Fruit fly (Drosophila melanogaster) whole organism, embryonic: ENCODE results near the gene CG43446.

Experiments
- Aef1 ChIP-seq: fragments of 200-800 bp; sonication (Bioruptor generic); IDR thresholded peaks from 3 replicates; pipeline ENCODE4 v1.3.6; 2022; ENCODE audit warnings: missing biosample characterization, missing genetic modification characterization
- Antp ChIP-seq: fragments of 200-800 bp; sonication (Bioruptor generic); optimal IDR thresholded peaks from 3 replicates; lab custom pipeline; 2016; ENCODE audit warnings: missing biosample characterization, missing genetic modification characterization
- CG10431 ChIP-seq: fragments of 200-800 bp; sonication (Bioruptor generic); optimal IDR thresholded peaks from 3 replicates; lab custom pipeline; 2018; ENCODE audit warnings: missing biosample characterization, mild to moderate bottlenecking, missing genetic modification characterization
- CG11695 ChIP-seq: fragments of 200-800 bp; sonication (Bioruptor generic); IDR thresholded peaks from 3 replicates; pipeline ENCODE4 v1.3.6; 2022; ENCODE audit warnings: missing biosample characterization, missing genetic modification characterization
- CG16779 ChIP-seq: fragments of 200-800 bp; sonication (Bioruptor generic); IDR thresholded peaks from 2 replicates; pipeline ENCODE4 v1.3.6; 2022; ENCODE audit warnings: missing biosample characterization, missing genetic modification characterization
- CG17829 ChIP-seq: fragments of 200-800 bp; optimal IDR thresholded peaks from 2 replicates; lab custom pipeline; 2019; ENCODE audit warnings: missing biosample characterization, mild to moderate bottlenecking, missing genetic modification characterization, moderate library complexity
- CG18262 ChIP-seq: fragments of 200-800 bp; optimal IDR thresholded peaks from 3 replicates; lab custom pipeline; 2019; ENCODE audit warnings: missing biosample characterization, mild to moderate bottlenecking, missing genetic modification characterization, moderate library complexity
- CG2678 ChIP-seq: fragments of 200-800 bp; sonication (Bioruptor generic); optimal IDR thresholded peaks from 3 replicates; lab custom pipeline; 2019; ENCODE audit warnings: missing biosample characterization, mild to moderate bottlenecking, missing genetic modification characterization, moderate library complexity
- CG30403 ChIP-seq: fragments of 200-800 bp; sonication (Bioruptor generic); optimal IDR thresholded peaks from 3 replicates; lab custom pipeline; 2016; ENCODE audit warnings: missing biosample characterization, missing genetic modification characterization
- CG31441 ChIP-seq: fragments of 200-800 bp; sonication (Bioruptor generic); IDR thresholded peaks from 2 replicates; pipeline ENCODE4 v1.3.6; 2022; ENCODE audit warnings: missing biosample characterization, missing genetic modification characterization
- CG32532 ChIP-seq: fragments of 200-800 bp; sonication (Bioruptor generic); IDR thresholded peaks from 2 replicates; pipeline ENCODE4 v1.3.6; 2022; ENCODE audit warnings: missing biosample characterization, missing genetic modification characterization
- CG33557 ChIP-seq: fragments of 200-800 bp; sonication (Bioruptor generic); optimal IDR thresholded peaks from 2 replicates; lab custom pipeline; 2019; ENCODE audit warnings: missing biosample characterization, mild to moderate bottlenecking, missing genetic modification characterization, moderate library complexity
- CG4360 ChIP-seq: fragments of 200-800 bp; sonication (Bioruptor generic); IDR thresholded peaks from 2 replicates; pipeline ENCODE4 v1.3.6; 2022; ENCODE audit warnings: missing biosample characterization, missing genetic modification characterization
- CG4617 ChIP-seq: fragments of 200-800 bp; sonication (Bioruptor generic); optimal IDR thresholded peaks from 3 replicates; lab custom pipeline; 2016; ENCODE audit warnings: missing biosample characterization, missing genetic modification characterization, borderline replicate concordance
- CG5180 ChIP-seq: fragments of 200-800 bp; sonication (Bioruptor generic); optimal IDR thresholded peaks from 3 replicates; lab custom pipeline; 2017; ENCODE audit warnings: missing biosample characterization, missing genetic modification characterization, mild to moderate bottlenecking, moderate library complexity, missing genetic modification reagents
- CG6175 ChIP-seq: fragments of 200-800 bp; sonication (Bioruptor generic); IDR thresholded peaks from 3 replicates; pipeline ENCODE4 v1.3.6; 2022; ENCODE audit warnings: missing biosample characterization, missing genetic modification characterization
- CG6683 ChIP-seq: fragments of 200-800 bp; sonication (Bioruptor generic); optimal IDR thresholded peaks from 2 replicates; lab custom pipeline; 2017; ENCODE audit warnings: missing biosample characterization, mild to moderate bottlenecking, missing genetic modification characterization, missing genetic modification reagents
- CG6791 ChIP-seq: fragments of 200-800 bp; sonication (Bioruptor generic); IDR thresholded peaks from 3 replicates; pipeline ENCODE4 v1.3.6; 2022; ENCODE audit warnings: missing biosample characterization, missing genetic modification characterization; ENCODE audit not compliant: partially characterized antibody
- CG7987 ChIP-seq: fragments of 200-800 bp; sonication (Bioruptor generic); optimal IDR thresholded peaks from 2 replicates; lab custom pipeline; 2018; ENCODE audit warnings: missing biosample characterization, mild to moderate bottlenecking, missing genetic modification characterization, moderate library complexity
- CG8478 ChIP-seq: fragments of >200 bp; optimal IDR thresholded peaks from 2 replicates; lab custom pipeline; 2018
- CG9727 ChIP-seq: fragments of 200-800 bp; sonication (Bioruptor generic); optimal IDR thresholded peaks from 3 replicates; lab custom pipeline; 2017; ENCODE audit warnings: missing biosample characterization, mild to moderate bottlenecking, missing genetic modification characterization
- CTCF ChIP-seq: fragments of 200-800 bp; sonication (Bioruptor generic); optimal IDR thresholded peaks from 2 replicates; lab custom pipeline; 2017; ENCODE audit warnings: missing biosample characterization, mild to moderate bottlenecking, missing genetic modification characterization, moderate library complexity
- Dad ChIP-seq: fragments of 200-800 bp; sonication (Bioruptor generic); optimal IDR thresholded peaks from 3 replicates; lab custom pipeline; 2016; ENCODE audit warnings: missing biosample characterization, missing genetic modification characterization
- Deaf1 ChIP-seq: fragments of 200-800 bp; optimal IDR thresholded peaks from 3 replicates; lab custom pipeline; 2019; ENCODE audit warnings: missing biosample characterization, mild to moderate bottlenecking, missing genetic modification characterization, moderate library complexity
- Drgx ChIP-seq: fragments of 200-800 bp; sonication (Bioruptor generic); IDR thresholded peaks from 2 replicates; pipeline ENCODE4 v1.3.6; 2022; ENCODE audit warnings: missing biosample characterization, missing genetic modification characterization
- Fer3 ChIP-seq: fragments of 200-800 bp; sonication (Bioruptor generic); optimal IDR thresholded peaks from 2 replicates; lab custom pipeline; 2018; ENCODE audit warnings: missing biosample characterization, mild to moderate bottlenecking, missing genetic modification characterization, moderate library complexity
- Hsf ChIP-seq: fragments of 200-800 bp; sonication (Bioruptor generic); optimal IDR thresholded peaks from 3 replicates; lab custom pipeline; 2016; ENCODE audit warnings: missing biosample characterization, missing genetic modification characterization
- Mes4 ChIP-seq: fragments of 200-800 bp; sonication (Bioruptor generic); optimal IDR thresholded peaks from 2 replicates; lab custom pipeline; 2016; ENCODE audit warnings: missing biosample characterization, missing genetic modification characterization
- NK7.1 ChIP-seq: fragments of 200-800 bp; sonication (Bioruptor generic); optimal IDR thresholded peaks from 3 replicates; lab custom pipeline; 2016; ENCODE audit warnings: missing biosample characterization, missing genetic modification characterization
- Oaz ChIP-seq: fragments of 200-800 bp; sonication (Bioruptor generic); IDR thresholded peaks from 2 replicates; pipeline ENCODE4 v1.3.6; 2022; ENCODE audit warnings: missing biosample characterization, missing genetic modification characterization
- Oli ChIP-seq: fragments of 200-800 bp; sonication (Bioruptor generic); optimal IDR thresholded peaks from 2 replicates; lab custom pipeline; 2018; ENCODE audit warnings: missing biosample characterization, mild to moderate bottlenecking, missing genetic modification characterization, moderate library complexity
- Ptx1 ChIP-seq: fragments of 200-800 bp; sonication (Bioruptor generic); IDR thresholded peaks from 2 replicates; pipeline ENCODE4 v1.3.6; 2022; ENCODE audit warnings: missing biosample characterization, missing genetic modification characterization
- Sry-δ ChIP-seq: fragments of 200-800 bp; sonication (Bioruptor generic); optimal IDR thresholded peaks from 2 replicates; lab custom pipeline; 2016; ENCODE audit warnings: missing biosample characterization, missing genetic modification characterization
- ci ChIP-seq: fragments of 200-800 bp; sonication (Bioruptor generic); IDR thresholded peaks from 3 replicates; pipeline ENCODE4 v1.3.6; 2022; ENCODE audit warnings: missing biosample characterization, missing genetic modification characterization
- fd102C ChIP-seq: fragments of 200-800 bp; sonication (Bioruptor generic); optimal IDR thresholded peaks from 2 replicates; lab custom pipeline; 2018; ENCODE audit warnings: missing biosample characterization, mild to moderate bottlenecking, missing genetic modification characterization, moderate library complexity
- fd3F ChIP-seq: fragments of 200-800 bp; sonication (Bioruptor generic); optimal IDR thresholded peaks from 2 replicates; lab custom pipeline; 2018; ENCODE audit warnings: missing biosample characterization, mild to moderate bottlenecking, missing genetic modification characterization, moderate library complexity
- grau ChIP-seq: fragments of 200-800 bp; optimal IDR thresholded peaks from 3 replicates; lab custom pipeline; 2019; ENCODE audit warnings: missing biosample characterization, mild to moderate bottlenecking, missing genetic modification characterization, moderate library complexity
- jigr1 ChIP-seq: fragments of 200-800 bp; sonication (Bioruptor generic); IDR thresholded peaks from 3 replicates; pipeline ENCODE4 v1.3.6; 2022; ENCODE audit warnings: missing biosample characterization, missing genetic modification characterization
- kah ChIP-seq: fragments of 200-800 bp; sonication (Bioruptor generic); optimal IDR thresholded peaks from 2 replicates; lab custom pipeline; 2018; ENCODE audit warnings: missing biosample characterization, mild to moderate bottlenecking, missing genetic modification characterization
- klu ChIP-seq: fragments of 200-800 bp; sonication (Bioruptor generic); IDR thresholded peaks from 2 replicates; pipeline ENCODE4 v1.3.6; 2022; ENCODE audit warnings: missing biosample characterization, missing genetic modification characterization
- lilli ChIP-seq: fragments of 200-800 bp; sonication (Bioruptor generic); optimal IDR thresholded peaks from 3 replicates; lab custom pipeline; 2016; ENCODE audit warnings: missing biosample characterization, missing genetic modification characterization
- mld ChIP-seq: fragments of 200-800 bp; sonication (Bioruptor generic); IDR thresholded peaks from 3 replicates; pipeline ENCODE4 v1.3.6; 2022; ENCODE audit warnings: missing biosample characterization, missing genetic modification characterization; ENCODE audit not compliant: partially characterized antibody
- pan ChIP-seq, 4 experiments: fragments of >200 bp in 3 of 4; fragments of 200-800 bp in 1 of 4; sonication (Bioruptor generic) in 1 of 4; optimal IDR thresholded peaks in 3 of 4; IDR thresholded peaks in 1 of 4; 2 replicates each; pipeline versions ENCODE4 v1.3.6 to Lab custom; 2017 to 2022; ENCODE audit warnings: missing biosample characterization in 2 of 4, missing genetic modification characterization in 2 of 4, mixed read lengths in 1 of 4
- pb ChIP-seq: fragments of 200-800 bp; sonication (Bioruptor generic); optimal IDR thresholded peaks from 3 replicates; lab custom pipeline; 2016; ENCODE audit warnings: missing biosample characterization, missing genetic modification characterization
- phol ChIP-seq: fragments of 200-800 bp; sonication (Bioruptor generic); optimal IDR thresholded peaks from 3 replicates; lab custom pipeline; 2018; ENCODE audit warnings: missing biosample characterization, mild to moderate bottlenecking, missing genetic modification characterization, moderate library complexity
- pum ChIP-seq: fragments of 200-800 bp; sonication (Bioruptor generic); optimal IDR thresholded peaks from 2 replicates; lab custom pipeline; 2016; ENCODE audit warnings: missing biosample characterization, missing genetic modification characterization
- sens ChIP-seq: fragments of 200-800 bp; sonication (Bioruptor generic); peaks from one replicate; lab custom pipeline; 2016; ENCODE audit warnings: missing biosample characterization, missing genetic modification characterization
- sima ChIP-seq: fragments of 200-800 bp; sonication (Bioruptor generic); optimal IDR thresholded peaks from 2 replicates; lab custom pipeline; 2016; ENCODE audit warnings: missing biosample characterization, missing genetic modification characterization
- so ChIP-seq: fragments of 200-800 bp; sonication (Bioruptor generic); IDR thresholded peaks from 3 replicates; pipeline ENCODE4 v1.3.6; 2022; ENCODE audit warnings: missing biosample characterization, missing genetic modification characterization
- stc ChIP-seq: fragments of 200-800 bp; sonication (Bioruptor generic); IDR thresholded peaks from 2 replicates; pipeline ENCODE4 v1.3.6; 2022; ENCODE audit warnings: missing biosample characterization, missing genetic modification characterization
- trh ChIP-seq: fragments of 200-800 bp; sonication (Bioruptor generic); optimal IDR thresholded peaks from 2 replicates; lab custom pipeline; 2016; ENCODE audit warnings: missing biosample characterization, missing genetic modification characterization
- vfl ChIP-seq: fragments of 200-800 bp; sonication (Bioruptor generic); optimal IDR thresholded peaks from 2 replicates; lab custom pipeline; 2016; ENCODE audit warnings: missing biosample characterization, missing genetic modification characterization

The CG43446 gene

dm6 chr3R:21023902-21024541 lies 36.3 kb upstream of the CG43446 start, which contains the start of gene peg (continued):
- no peak for TF ChIP-seq Fer3 (tag; lab: Kevin White, UChicago)
- no peak for TF ChIP-seq CG30403 (GFP tag; lab: Kevin White, UChicago)
- TF ChIP-seq CG5180 (GFP tag; lab: Kevin White, UChicago): no peak
- TF ChIP-seq jigr1 (GFP tag; lab: Robert Waterston, UW): no peak
- TF ChIP-seq CG6683 (GFP tag; lab: Kevin White, UChicago): no peak
- TF ChIP-seq CG6175 (GFP tag; lab: Robert Waterston, UW): no peak
- no peak for TF ChIP-seq kah
- no peak for TF ChIP-seq Oaz
- TF ChIP-seq CG18262: no peak
- TF ChIP-seq CG8478: no peak
- TF ChIP-seq phol (tag; lab: Kevin White, UChicago): no peak
- TF ChIP-seq klu: no peak
- no peak for TF ChIP-seq CTCF (GFP tag; lab: Kevin White, UChicago)
- no peak for TF ChIP-seq Hsf
- no peak for TF ChIP-seq Oli (tag; lab: Kevin White, UChicago)
- no peak for TF ChIP-seq stc (GFP tag; lab: Robert Waterston, UW)
- TF ChIP-seq CG16779: no peak
- TF ChIP-seq Aef1: no peak
- no peak for TF ChIP-seq CG2678 (tag; lab: Kevin White, UChicago)
- no peak for TF ChIP-seq CG10431 (GFP tag; lab: Kevin White, UChicago)
- no peak for TF ChIP-seq CG6791 (GFP tag; lab: Robert Waterston, UW)
- TF ChIP-seq pan (optimal IDR thresholded peaks at IDR 0.05; lab: Kevin White, UChicago): no peak
- TF ChIP-seq pan (GFP tag; optimal IDR thresholded peaks at IDR 0.05 in 1 of 2, IDR thresholded peaks at IDR 0.05 in 1 of 2): no peak
- peak; percentile 23 for TF ChIP-seq grau
- TF ChIP-seq CG9727 (GFP tag; lab: Kevin White, UChicago): no peak
- TF ChIP-seq pum (GFP tag; lab: Kevin White, UChicago): no peak
- no peak for TF ChIP-seq mld
- TF ChIP-seq CG32532 (GFP tag; lab: Robert Waterston, UW): no peak
- no peak for TF ChIP-seq Sry-δ (GFP tag; lab: Kevin White, UChicago)
- TF ChIP-seq NK7.1 (GFP tag; lab: Kevin White, UChicago): no peak
- TF ChIP-seq fd102C (GFP tag; lab: Kevin White, UChicago): no peak
- no peak for TF ChIP-seq lilli
- TF ChIP-seq sima (GFP tag; lab: Kevin White, UChicago): no peak
- no peak for TF ChIP-seq vfl
- TF ChIP-seq Deaf1 (tag; lab: Kevin White, UChicago): peak; percentile 61
- TF ChIP-seq Ptx1 (GFP tag; lab: Robert Waterston, UW): no peak
- no peak for TF ChIP-seq CG4360 (GFP tag; lab: Robert Waterston, UW)
- no peak for TF ChIP-seq CG31441 (GFP tag; lab: Robert Waterston, UW)
- TF ChIP-seq CG11695: no peak
- no peak for TF ChIP-seq CG4617 (GFP tag; lab: Kevin White, UChicago)
- no peak for TF ChIP-seq CG17829 (tag; lab: Kevin White, UChicago)
- no peak for TF ChIP-seq CG7987 (GFP tag; lab: Kevin White, UChicago)
- TF ChIP-seq CG33557 (GFP tag; lab: Kevin White, UChicago): no peak
- TF ChIP-seq so (GFP tag; lab: Robert Waterston, UW): no peak
- TF ChIP-seq Antp (GFP tag; lab: Kevin White, UChicago): no peak
- no peak for TF ChIP-seq trh (GFP tag; lab: Kevin White, UChicago)
- no peak for TF ChIP-seq Mes4 (GFP tag; lab: Kevin White, UChicago)
- no peak for TF ChIP-seq fd3F
- TF ChIP-seq Drgx (GFP tag; lab: Robert Waterston, UW): peak; percentile 59
- TF ChIP-seq ci (GFP tag; lab: Robert Waterston, UW): 0 out of 3 replicates have a peak, but pooled peaks have one; percentile 28
- TF ChIP-seq pb (GFP tag; lab: Kevin White, UChicago): no peak
- peak; percentile 57 for TF ChIP-seq sens
- no peak for TF ChIP-seq Dad (GFP tag; lab: Kevin White, UChicago)
